Worm (Caenorhabditis elegans) whole organism, young adult: ENCODE data around the gene D1053.3.

Experiments
- B0019.2 ChIP-seq: fragments of 200-800 bp; sonication (Bioruptor generic); conservative IDR thresholded peaks from 2 replicates; pipeline ENCODE4 v1.3.6; 2022; ENCODE audit warnings: missing genetic modification reagents, missing genetic modification characterization, missing compliant biosample characterization
- B0336.3 ChIP-seq: fragments of 200-800 bp; sonication (Bioruptor generic); IDR thresholded peaks from 2 replicates; pipeline ENCODE4 v1.3.6; 2022; ENCODE audit warnings: missing genetic modification characterization, missing compliant biosample characterization
- C06A6.2 ChIP-seq: fragments of 200-800 bp; sonication (Bioruptor generic); conservative IDR thresholded peaks from 2 replicates; pipeline ENCODE4 v1.3.6; 2022; ENCODE audit warnings: missing genetic modification characterization, missing compliant biosample characterization
- F33H1.4 ChIP-seq: fragments of 200-800 bp; sonication (Bioruptor generic); IDR thresholded peaks from 2 replicates; pipeline ENCODE4 v1.3.6; 2022; ENCODE audit warnings: missing genetic modification reagents, missing genetic modification characterization, missing compliant biosample characterization
- F55B11.4 ChIP-seq: sonication (generic microtip); optimal IDR thresholded peaks from 2 replicates; lab custom pipeline; 2016; ENCODE audit warnings: missing compliant biosample characterization, missing genetic modification characterization, borderline replicate concordance; ENCODE audit not compliant: insufficient read depth
- F57A8.1 ChIP-seq: fragments of 200-800 bp; sonication (Bioruptor generic); optimal IDR thresholded peaks from 2 replicates; lab custom pipeline; 2018; ENCODE audit warnings: mild to moderate bottlenecking, missing genetic modification characterization, moderate library complexity, missing compliant biosample characterization
- Y53F4B.3 ChIP-seq: fragments of 200-800 bp; sonication (Bioruptor generic); IDR thresholded peaks from 2 replicates; pipeline ENCODE4 v1.3.6; 2022; ENCODE audit warnings: missing genetic modification reagents, missing genetic modification characterization, missing compliant biosample characterization
- ZK185.1 ChIP-seq: sonication (generic microtip); optimal IDR thresholded peaks from 2 replicates; lab custom pipeline; 2016; ENCODE audit warnings: mild to moderate bottlenecking, missing genetic modification characterization, missing compliant biosample characterization; ENCODE audit not compliant: poor library complexity, severe bottlenecking
- ama-1 ChIP-seq, 3 experiments: fragments of 150-350 bp in 1 of 3; sonication (generic microtip) in 2 of 3; optimal IDR thresholded peaks; 2 replicates each; lab custom pipeline; 2014 to 2018; ENCODE audit warnings: missing biosample characterization in 2 of 3, missing genetic modification characterization in 2 of 3, missing genetic modification reagents in 2 of 3
- aptf-2 ChIP-seq: fragments of 200-800 bp; sonication (Bioruptor generic); conservative IDR thresholded peaks from 2 replicates; pipeline ENCODE4 v1.3.6; 2022; ENCODE audit warnings: missing genetic modification reagents, missing genetic modification characterization, missing compliant biosample characterization
- atf-7 ChIP-seq: sonication (generic microtip); optimal IDR thresholded peaks from 2 replicates; lab custom pipeline; 2017; ENCODE audit warnings: mild to moderate bottlenecking, missing genetic modification characterization, missing compliant biosample characterization
- athp-1 ChIP-seq: sonication (generic microtip); optimal IDR thresholded peaks from 2 replicates; lab custom pipeline; 2017; ENCODE audit warnings: mild to moderate bottlenecking, missing genetic modification characterization, missing compliant biosample characterization
- attf-3 ChIP-seq: fragments of 200-800 bp; sonication (Bioruptor generic); conservative IDR thresholded peaks from 2 replicates; pipeline ENCODE4 v1.3.6; 2022; ENCODE audit warnings: missing genetic modification reagents, missing genetic modification characterization, missing compliant biosample characterization
- bed-1 ChIP-seq: fragments of 200-800 bp; sonication (Bioruptor generic); IDR thresholded peaks from 2 replicates; pipeline ENCODE4 v1.3.6; 2022; ENCODE audit warnings: missing genetic modification reagents, missing genetic modification characterization, missing compliant biosample characterization
- bed-2 ChIP-seq: fragments of 200-800 bp; sonication (Bioruptor generic); IDR thresholded peaks from 2 replicates; pipeline ENCODE4 v1.3.6; 2022; ENCODE audit warnings: missing genetic modification reagents, missing genetic modification characterization, missing compliant biosample characterization
- ccch-3 ChIP-seq: fragments of 200-800 bp; sonication (Bioruptor generic); optimal IDR thresholded peaks from 2 replicates; lab custom pipeline; 2018; ENCODE audit warnings: mild to moderate bottlenecking, missing genetic modification characterization, missing compliant biosample characterization
- cebp-1 ChIP-seq, 2 experiments: fragments of 200-800 bp in 1 of 2; sonication (Bioruptor generic) in 1 of 2; sonication (generic microtip) in 1 of 2; IDR thresholded peaks in 1 of 2; optimal IDR thresholded peaks in 1 of 2; 2 replicates each; pipeline versions ENCODE4 v1.3.6 to Lab custom; 2017 to 2022; ENCODE audit warnings: missing compliant biosample characterization in 2 of 2, missing genetic modification characterization in 2 of 2, mild to moderate bottlenecking in 1 of 2, missing genetic modification reagents in 1 of 2, moderate library complexity in 1 of 2
- ceh-58 ChIP-seq: fragments of 200-800 bp; sonication (Bioruptor generic); IDR thresholded peaks from 2 replicates; pipeline ENCODE4 v1.3.6; 2022; ENCODE audit warnings: missing genetic modification characterization, missing compliant biosample characterization
- ceh-79 ChIP-seq: sonication (generic microtip); optimal IDR thresholded peaks from 2 replicates; lab custom pipeline; 2017; ENCODE audit warnings: mild to moderate bottlenecking, missing genetic modification characterization, missing compliant biosample characterization
- ceh-91 ChIP-seq: fragments of 200-800 bp; sonication (Bioruptor generic); IDR thresholded peaks from 2 replicates; pipeline ENCODE4 v1.3.6; 2022; ENCODE audit warnings: missing genetic modification reagents, missing genetic modification characterization, missing compliant biosample characterization
- egl-18 ChIP-seq: fragments of 200-800 bp; sonication (Bioruptor generic); IDR thresholded peaks from 2 replicates; pipeline ENCODE4 v1.3.6; 2022; ENCODE audit warnings: missing genetic modification reagents, missing genetic modification characterization, missing compliant biosample characterization
- ekl-4 ChIP-seq: fragments of 200-800 bp; sonication (Bioruptor generic); IDR thresholded peaks from 2 replicates; pipeline ENCODE4 v1.3.6; 2022; ENCODE audit warnings: missing genetic modification reagents, missing genetic modification characterization, missing compliant biosample characterization
- hmg-20 ChIP-seq: fragments of 200-800 bp; sonication (Bioruptor generic); IDR thresholded peaks from 2 replicates; pipeline ENCODE4 v1.3.6; 2022; ENCODE audit warnings: missing genetic modification reagents, missing genetic modification characterization, missing compliant biosample characterization
- hrde-1 ChIP-seq: sonication (generic microtip); optimal IDR thresholded peaks from 2 replicates; lab custom pipeline; 2016; ENCODE audit warnings: missing genetic modification characterization, mild to moderate bottlenecking, missing compliant biosample characterization, moderate library complexity, missing genotype, missing genetic modification reagents, borderline replicate concordance
- hsf-1 ChIP-seq: fragments of 200-800 bp; sonication (Bioruptor generic); IDR thresholded peaks from 2 replicates; pipeline ENCODE4 v1.3.6; 2022; ENCODE audit warnings: missing genetic modification reagents, missing genetic modification characterization, missing compliant biosample characterization
- lin-35 ChIP-seq, 3 experiments: fragments of 150-350 bp in 2 of 3; sonication (generic microtip) in 1 of 3; optimal IDR thresholded peaks; 2 replicates each; lab custom pipeline; 2014 to 2018; ENCODE audit warnings: missing biosample characterization in 3 of 3, missing genetic modification characterization in 3 of 3, missing genetic modification reagents in 3 of 3
- lin-40 ChIP-seq: sonication (generic microtip); optimal IDR thresholded peaks from 2 replicates; lab custom pipeline; 2016; ENCODE audit warnings: missing genetic modification characterization, mild to moderate bottlenecking, missing compliant biosample characterization, missing genotype, missing genetic modification reagents
- lin-54 ChIP-seq: fragments of 200-800 bp; sonication (Bioruptor generic); optimal IDR thresholded peaks from 2 replicates; lab custom pipeline; 2018; ENCODE audit warnings: mild to moderate bottlenecking, missing genetic modification characterization, missing compliant biosample characterization
- lsl-1 ChIP-seq: fragments of 200-800 bp; sonication (Bioruptor generic); optimal IDR thresholded peaks from 2 replicates; lab custom pipeline; 2018; ENCODE audit warnings: mild to moderate bottlenecking, missing genetic modification characterization, moderate library complexity, missing compliant biosample characterization
- lsy-27 ChIP-seq: sonication (generic microtip); optimal IDR thresholded peaks from 2 replicates; lab custom pipeline; 2017; ENCODE audit warnings: missing genetic modification characterization, mild to moderate bottlenecking, missing compliant biosample characterization, antibody characterized with exemption, missing genotype, borderline replicate concordance; ENCODE audit not compliant: insufficient read depth
- madf-3 ChIP-seq: fragments of 200-800 bp; sonication (Bioruptor generic); IDR thresholded peaks from 2 replicates; pipeline ENCODE4 v1.3.6; 2022; ENCODE audit warnings: missing genetic modification reagents, missing genetic modification characterization, missing compliant biosample characterization
- madf-6 ChIP-seq: fragments of 200-800 bp; sonication (Bioruptor generic); IDR thresholded peaks from 2 replicates; pipeline ENCODE4 v1.3.6; 2022; ENCODE audit warnings: missing genetic modification reagents, missing genetic modification characterization, missing compliant biosample characterization
- madf-8 ChIP-seq: fragments of 200-800 bp; sonication (Bioruptor generic); conservative IDR thresholded peaks from 2 replicates; pipeline ENCODE4 v1.3.6; 2022; ENCODE audit warnings: missing genetic modification reagents, missing genetic modification characterization, missing compliant biosample characterization
- mcd-1 ChIP-seq: fragments of 200-800 bp; sonication (Bioruptor generic); IDR thresholded peaks from 2 replicates; pipeline ENCODE4 v1.3.6; 2022; ENCODE audit warnings: missing genetic modification reagents, missing genetic modification characterization, missing compliant biosample characterization
- mes-4 ChIP-seq: sonication (generic microtip); optimal IDR thresholded peaks from 2 replicates; lab custom pipeline; 2016; ENCODE audit warnings: missing genotype, missing genetic modification characterization, missing compliant biosample characterization
- nfya-2 ChIP-seq: fragments of 200-800 bp; sonication (Bioruptor generic); IDR thresholded peaks from 2 replicates; pipeline ENCODE4 v1.3.6; 2022; ENCODE audit warnings: missing genetic modification reagents, missing genetic modification characterization, missing compliant biosample characterization
- nhr-80 ChIP-seq: sonication (generic microtip); optimal IDR thresholded peaks from 2 replicates; lab custom pipeline; 2016; ENCODE audit warnings: missing genetic modification characterization, missing compliant biosample characterization
- nhr-90 ChIP-seq: sonication (generic microtip); optimal IDR thresholded peaks from 2 replicates; lab custom pipeline; 2016; ENCODE audit warnings: missing genotype, mild to moderate bottlenecking, missing genetic modification characterization, missing compliant biosample characterization
- pha-4 ChIP-seq: fragments of 150-350 bp; sonication (generic microtip); optimal IDR thresholded peaks from 2 replicates; lab custom pipeline; 2014; ENCODE audit warnings: missing biosample characterization, missing genetic modification reagents, missing genetic modification characterization
- rpc-1 ChIP-seq, 2 experiments: fragments of 150-350 bp in 1 of 2; sonication (generic microtip) in 1 of 2; optimal IDR thresholded peaks; 2 replicates each; lab custom pipeline; 2014 to 2018; ENCODE audit warnings: missing biosample characterization in 1 of 2, missing genetic modification characterization in 1 of 2, missing genetic modification reagents in 1 of 2, missing genotype in 1 of 2
- tbp1 ChIP-seq: fragments of 200-800 bp; sonication (Bioruptor generic); optimal IDR thresholded peaks from 2 replicates; lab custom pipeline; 2018; ENCODE audit warnings: mild to moderate bottlenecking, missing genetic modification characterization, missing compliant biosample characterization
- unc-62 ChIP-seq: fragments of 150-350 bp; optimal IDR thresholded peaks from 2 replicates; lab custom pipeline; 2014; ENCODE audit warnings: missing biosample characterization, missing genetic modification reagents, missing genetic modification characterization
- xnd-1 ChIP-seq: sonication (generic microtip); optimal IDR thresholded peaks from 2 replicates; lab custom pipeline; 2016; ENCODE audit warnings: missing genotype, missing genetic modification reagents, missing genetic modification characterization, missing compliant biosample characterization
- ztf-22 ChIP-seq: fragments of 200-800 bp; sonication (Bioruptor generic); optimal IDR thresholded peaks from 2 replicates; lab custom pipeline; 2018; ENCODE audit warnings: mild to moderate bottlenecking, missing genetic modification characterization, moderate library complexity, missing compliant biosample characterization

Gene D1053.3

DNA sequence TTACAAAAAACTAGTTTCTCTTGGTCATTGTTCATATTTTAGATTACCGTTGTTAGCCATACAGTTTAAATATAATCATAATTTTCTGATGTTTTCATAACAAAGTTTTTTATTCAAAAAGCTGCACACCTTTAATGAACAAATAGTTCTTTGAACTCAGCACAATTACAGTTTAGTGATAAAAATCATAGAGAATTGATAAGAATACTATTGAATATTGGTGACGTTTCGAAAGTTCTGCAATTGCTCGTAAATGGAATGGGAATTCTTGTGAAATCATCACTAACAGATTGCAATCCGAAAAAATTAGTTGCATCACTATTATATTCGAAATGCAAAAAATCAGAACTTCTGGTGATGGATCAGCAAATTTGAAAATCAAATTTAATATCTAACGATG, 2.8 kb downstream of the D1053.3 start:
- TF ChIP-seq nhr-80 (tag; lab: Kevin White, UChicago), result peak; percentile 4
- TF ChIP-seq lsl-1 (GFP tag; lab: Kevin White, UChicago), result no peak

DNA sequence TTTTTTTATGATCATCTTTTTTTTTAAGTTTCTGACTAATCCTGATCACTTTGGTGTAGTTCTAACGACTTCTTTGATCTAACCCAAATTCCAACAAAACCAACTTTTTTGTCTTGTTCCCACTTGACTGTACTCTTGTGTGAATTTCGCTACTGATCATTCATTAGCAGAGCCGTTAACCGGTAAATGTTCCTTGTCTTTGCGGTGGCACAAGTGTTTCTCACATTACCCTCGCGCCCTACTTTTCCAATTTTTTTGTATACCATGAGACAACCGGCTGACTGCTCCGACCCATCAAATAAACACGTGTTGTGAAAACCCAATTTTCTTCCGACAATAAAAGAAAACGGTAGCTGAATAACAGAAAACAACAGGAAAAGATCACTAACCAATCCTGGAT, 4.2 kb downstream of the D1053.3 start:
- TF ChIP-seq ztf-22 (GFP tag; lab: Kevin White, UChicago) (no peak), madf-6 (GFP tag; lab: Robert Waterston, UW) (no peak), madf-8 (GFP tag; lab: Robert Waterston, UW) (no peak), nhr-80 (tag; lab: Kevin White, UChicago) (no peak), C06A6.2 (GFP tag; lab: Robert Waterston, UW) (no peak), F33H1.4 (no peak), F57A8.1 (GFP tag; lab: Kevin White, UChicago) (no peak), nhr-90 (no peak), nfya-2 (GFP tag; lab: Robert Waterston, UW) (no peak), mes-4 (tag; lab: Kevin White, UChicago) (no peak), egl-18 (GFP tag; lab: Robert Waterston, UW) (no peak), unc-62 (GFP tag; lab: Kevin White, UChicago) (no peak), lin-54 (GFP tag; lab: Kevin White, UChicago) (no peak), ceh-91 (no peak), hmg-20 (GFP tag; lab: Robert Waterston, UW) (no peak), hrde-1 (tag; lab: Kevin White, UChicago) (no peak), lin-35 (GFP tag; optimal IDR thresholded peaks at IDR 0.05; lab: Kevin White, UChicago) (no peak), madf-3 (GFP tag; lab: Robert Waterston, UW) (no peak), ceh-58 (GFP tag; lab: Robert Waterston, UW) (no peak)

DNA sequence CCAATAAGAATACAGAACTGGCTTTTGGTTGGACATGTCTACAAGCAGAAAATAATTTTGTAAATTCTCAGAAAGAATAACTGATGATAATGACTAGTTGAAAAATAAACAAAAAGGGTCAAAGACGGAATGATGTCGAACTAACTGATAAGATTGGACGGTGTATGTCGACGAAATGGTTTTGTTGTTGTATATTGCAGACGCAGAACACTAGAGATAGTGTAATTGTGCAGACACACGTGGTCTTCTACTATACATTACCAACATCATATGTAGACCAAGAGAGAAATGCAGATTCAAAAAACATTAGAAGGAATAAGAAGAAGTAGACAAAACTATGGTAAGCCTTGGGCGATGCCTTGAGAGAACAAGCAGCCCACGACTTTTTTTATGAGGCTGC, 9.2 kb downstream of the D1053.3 start, which contains the start of the genes gst-42 and D1053.2:
gst-42 (minus strand) TSS at position 176 of the 400 bp plus-strand sequence.
D1053.2 (plus strand) TSS at position 391 of the 400 bp plus-strand sequence.
- no peak for TF ChIP-seq cebp-1 (GFP tag; IDR thresholded peaks at IDR 0.05; lab: Robert Waterston, UW)
- peak; percentile 10 for TF ChIP-seq cebp-1 (tag; optimal IDR thresholded peaks at IDR 0.05; lab: Kevin White, UChicago)
- TF ChIP-seq unc-62 (GFP tag; lab: Kevin White, UChicago), result no peak
- TF ChIP-seq ZK185.1 (tag; lab: Kevin White, UChicago), result no peak
- no peak for TF ChIP-seq bed-2 (GFP tag; lab: Robert Waterston, UW)
- TF ChIP-seq pha-4 (tag; lab: Kevin White, UChicago), result peak; percentile 77
- no peak for TF ChIP-seq athp-1 (tag; lab: Kevin White, UChicago)
- TF ChIP-seq ceh-91, result no peak
- TF ChIP-seq attf-3, result no peak
- TF ChIP-seq Y53F4B.3 (GFP tag; lab: Robert Waterston, UW), result no peak
- no peak for TF ChIP-seq tbp1
- TF ChIP-seq lin-40 (tag; lab: Kevin White, UChicago), result peak; percentile 23
- no peak for TF ChIP-seq B0019.2 (GFP tag; lab: Robert Waterston, UW)
- no peak for TF ChIP-seq ceh-79 (tag; lab: Kevin White, UChicago)
- no peak for TF ChIP-seq bed-1 (GFP tag; lab: Robert Waterston, UW)
- no peak for TF ChIP-seq F55B11.4
- no peak for TF ChIP-seq ceh-58 (GFP tag; lab: Robert Waterston, UW)
- 0 out of 2 replicates have a peak, but pooled peaks have one; percentile 16 for TF ChIP-seq B0336.3 (GFP tag; lab: Robert Waterston, UW)
- no peak for TF ChIP-seq rpc-1 (optimal IDR thresholded peaks at IDR 0.05; lab: Kevin White, UChicago)
- no peak for TF ChIP-seq rpc-1 (tag; optimal IDR thresholded peaks at IDR 0.05; lab: Kevin White, UChicago)
- TF ChIP-seq atf-7 (tag; lab: Kevin White, UChicago), result peak; percentile 49
- TF ChIP-seq aptf-2 (GFP tag; lab: Robert Waterston, UW), result no peak
- TF ChIP-seq mcd-1 (GFP tag; lab: Robert Waterston, UW), result no peak
- no peak for TF ChIP-seq lsy-27 (tag; lab: Kevin White, UChicago)
- TF ChIP-seq hsf-1 (GFP tag; lab: Robert Waterston, UW), result no peak
- TF ChIP-seq ama-1 (optimal IDR thresholded peaks at IDR 0.05; lab: Kevin White, UChicago), result no peak
- TF ChIP-seq ama-1 (GFP tag; optimal IDR thresholded peaks at IDR 0.05; lab: Kevin White, UChicago), result no peak
- TF ChIP-seq ekl-4 (GFP tag; lab: Robert Waterston, UW), result no peak
- no peak for TF ChIP-seq xnd-1
- TF ChIP-seq ccch-3, result no peak
- peak; percentile 92 for TF ChIP-seq nhr-80 (tag; lab: Kevin White, UChicago)
